Fruit fly (Drosophila melanogaster) whole organism, wandering third instar larva: ENCODE results near the gene Myo95E.

Experiments used
- CG32264 ChIP-seq: fragments of 200-800 bp; sonication (Bioruptor generic); optimal IDR thresholded peaks from 2 replicates; lab custom pipeline; 2016; ENCODE audit warnings: missing biosample characterization, missing genetic modification characterization
- Dfd ChIP-seq: fragments of >200 bp; optimal IDR thresholded peaks from 2 replicates; lab custom pipeline; 2017; ENCODE audit warnings: missing biosample characterization, missing genetic modification characterization
- OdsH ChIP-seq: fragments of 200-800 bp; sonication (Bioruptor generic); optimal IDR thresholded peaks from 2 replicates; lab custom pipeline; 2016; ENCODE audit warnings: missing biosample characterization, mild to moderate bottlenecking, missing genetic modification characterization
- Sp1 ChIP-seq: fragments of 200-800 bp; sonication (Bioruptor generic); optimal IDR thresholded peaks from 3 replicates; lab custom pipeline; 2019; ENCODE audit warnings: missing biosample characterization, mild to moderate bottlenecking, missing genetic modification characterization, moderate library complexity
- br ChIP-seq: fragments of 200-800 bp; sonication (Bioruptor generic); optimal IDR thresholded peaks from 2 replicates; lab custom pipeline; 2016; ENCODE audit warnings: missing biosample characterization, missing genetic modification characterization
- dmrt93B ChIP-seq: fragments of 200-800 bp; sonication (Bioruptor generic); optimal IDR thresholded peaks from 2 replicates; lab custom pipeline; 2018; ENCODE audit warnings: missing biosample characterization, mild to moderate bottlenecking, missing genetic modification characterization
- foxo ChIP-seq, 2 experiments: fragments of 200-800 bp; sonication (Bioruptor generic); optimal IDR thresholded peaks; 2 replicates in 1 of 2; 3 replicates in 1 of 2; lab custom pipeline; 2016 to 2017; ENCODE audit warnings: missing biosample characterization in 2 of 2, missing genetic modification characterization in 2 of 2
- h ChIP-seq: fragments of 200-800 bp; sonication (Bioruptor generic); optimal IDR thresholded peaks from 3 replicates; lab custom pipeline; 2016; ENCODE audit warnings: missing biosample characterization, mild to moderate bottlenecking, missing genetic modification characterization
- jim ChIP-seq: fragments of 175-275, 200-325 bp; sonication (Bioruptor generic); optimal IDR thresholded peaks from 2 replicates; lab custom pipeline; 2016; ENCODE audit warnings: missing biosample characterization, mild to moderate bottlenecking, missing genetic modification characterization
- lola ChIP-seq: fragments of >200 bp; optimal IDR thresholded peaks from 2 replicates; lab custom pipeline; 2017; ENCODE audit warnings: missing biosample characterization, missing genetic modification characterization
- pan ChIP-seq: fragments of >200 bp; optimal IDR thresholded peaks from 2 replicates; lab custom pipeline; 2017
- psq ChIP-seq: fragments of 200-800 bp; sonication (Bioruptor generic); optimal IDR thresholded peaks from 3 replicates; lab custom pipeline; 2017; ENCODE audit warnings: missing biosample characterization, mild to moderate bottlenecking, missing genetic modification characterization, moderate library complexity
- rgr ChIP-seq: fragments of 200-800 bp; sonication (Bioruptor generic); optimal IDR thresholded peaks from 3 replicates; lab custom pipeline; 2016; ENCODE audit warnings: missing biosample characterization, mild to moderate bottlenecking, missing genetic modification characterization
- sv ChIP-seq: fragments of 200-800 bp; sonication (Bioruptor generic); optimal IDR thresholded peaks from 3 replicates; lab custom pipeline; 2016; ENCODE audit warnings: missing biosample characterization, missing genetic modification characterization

- TF ChIP-seq Sp1 (peak; percentile 10), OdsH (no peak), lola (no peak), br (peak; percentile 2), foxo (GFP tag; optimal IDR thresholded peaks at IDR 0.05; lab: Kevin White, UChicago) (no peak), psq (GFP tag; lab: Kevin White, UChicago) (no peak), sv (peak; percentile 6), h (GFP tag; lab: Kevin White, UChicago) (peak; percentile 33), pan (lab: Kevin White, UChicago) (no peak), Dfd (no peak), dmrt93B (no peak), CG32264 (GFP tag; lab: Kevin White, UChicago) (no peak), jim (no peak), rgr (no peak)
Measured at dm6 chr3R:24169362-24169761, 8.1 kb upstream of the Myo95E start, which contains the start of gene CG5510.
